Fruit fly (Drosophila melanogaster) whole organism, prepupa: Measurements from ENCODE around the gene Cdep.

Source experiments
- Blimp-1 ChIP-seq: fragments of 200-800 bp; sonication (Bioruptor generic); optimal IDR thresholded peaks from 3 replicates; lab custom pipeline; 2017; ENCODE audit warnings: missing biosample characterization, missing genetic modification characterization, mild to moderate bottlenecking, moderate library complexity, missing genetic modification reagents
- CG11294 ChIP-seq: fragments of 200-800 bp; sonication (Bioruptor generic); IDR thresholded peaks from 2 replicates; pipeline ENCODE4 v1.3.6; 2022; ENCODE audit warnings: missing biosample characterization, missing genetic modification characterization
- CG11762 ChIP-seq: fragments of 200-800 bp; sonication (Bioruptor generic); optimal IDR thresholded peaks from 3 replicates; lab custom pipeline; 2016; ENCODE audit warnings: missing biosample characterization, missing genetic modification characterization; ENCODE audit not compliant: insufficient read depth
- CG11902 ChIP-seq: fragments of 200-800 bp; sonication (Bioruptor generic); optimal IDR thresholded peaks from 3 replicates; lab custom pipeline; 2016; ENCODE audit warnings: missing biosample characterization, missing genetic modification characterization
- CG15336 ChIP-seq: fragments of 200-800 bp; sonication (Bioruptor generic); IDR thresholded peaks from 2 replicates; pipeline ENCODE4 v1.3.6; 2022; ENCODE audit warnings: missing biosample characterization, missing genetic modification characterization
- CG1621 ChIP-seq: fragments of 200-800 bp; sonication (Bioruptor generic); optimal IDR thresholded peaks from 3 replicates; lab custom pipeline; 2018; ENCODE audit warnings: missing biosample characterization, mild to moderate bottlenecking, missing genetic modification characterization
- CG3032 ChIP-seq: fragments of 200-800 bp; optimal IDR thresholded peaks from 2 replicates; lab custom pipeline; 2019; ENCODE audit warnings: missing biosample characterization, mild to moderate bottlenecking, missing genetic modification characterization, moderate library complexity
- CG31627 ChIP-seq: fragments of 200-800 bp; sonication (Bioruptor generic); optimal IDR thresholded peaks from 3 replicates; lab custom pipeline; 2016; ENCODE audit warnings: missing biosample characterization, missing genetic modification characterization
- CG32006 ChIP-seq: fragments of 200-800 bp; sonication (Bioruptor generic); optimal IDR thresholded peaks from 3 replicates; lab custom pipeline; 2017; ENCODE audit warnings: missing biosample characterization, mild to moderate bottlenecking, missing genetic modification characterization
- CG3919 ChIP-seq: fragments of 200-800 bp; sonication (Bioruptor generic); optimal IDR thresholded peaks from 3 replicates; lab custom pipeline; 2016; ENCODE audit warnings: missing biosample characterization, missing genetic modification characterization
- CG4318 ChIP-seq: fragments of 200-800 bp; sonication (Bioruptor generic); optimal IDR thresholded peaks from 3 replicates; lab custom pipeline; 2017; ENCODE audit warnings: missing biosample characterization, mild to moderate bottlenecking, missing genetic modification characterization
- CG6163 ChIP-seq: fragments of 200-800 bp; sonication (Bioruptor generic); IDR thresholded peaks from 3 replicates; pipeline ENCODE4 v1.3.6; 2022; ENCODE audit warnings: missing biosample characterization, missing genetic modification characterization
- CG6808 ChIP-seq: fragments of 200-800 bp; sonication (Bioruptor generic); optimal IDR thresholded peaks from 3 replicates; lab custom pipeline; 2017; ENCODE audit warnings: missing biosample characterization, missing genetic modification characterization, mild to moderate bottlenecking, moderate library complexity, missing genetic modification reagents
- CG6854 ChIP-seq: fragments of 200-800 bp; sonication (Bioruptor generic); optimal IDR thresholded peaks from 2 replicates; lab custom pipeline; 2017; ENCODE audit warnings: missing biosample characterization, mild to moderate bottlenecking, missing genetic modification characterization
- CG7368 ChIP-seq: fragments of 200-800 bp; sonication (Bioruptor generic); optimal IDR thresholded peaks from 3 replicates; lab custom pipeline; 2016; ENCODE audit warnings: missing biosample characterization, missing genetic modification characterization
- CG8119 ChIP-seq: fragments of 200-800 bp; sonication (Bioruptor generic); IDR thresholded peaks from 3 replicates; pipeline ENCODE4 v1.3.6; 2022; ENCODE audit warnings: missing biosample characterization, missing genetic modification characterization
- CG8319 ChIP-seq: fragments of 200-800 bp; sonication (Bioruptor generic); optimal IDR thresholded peaks from 3 replicates; lab custom pipeline; 2016; ENCODE audit warnings: missing biosample characterization, missing genetic modification characterization
- CG8632 ChIP-seq: fragments of 200-800 bp; sonication (Bioruptor generic); optimal IDR thresholded peaks from 3 replicates; lab custom pipeline; 2016; ENCODE audit warnings: missing biosample characterization, missing genetic modification characterization
- CG9139 ChIP-seq: fragments of 200-800 bp; sonication (Bioruptor generic); optimal IDR thresholded peaks from 3 replicates; lab custom pipeline; 2017; ENCODE audit warnings: missing biosample characterization, mild to moderate bottlenecking, missing genetic modification characterization
- Eip78C ChIP-seq: fragments of 200-800 bp; sonication (Bioruptor generic); peaks from one replicate; lab custom pipeline; 2016; ENCODE audit warnings: missing biosample characterization, missing genetic modification characterization
- Eip93F ChIP-seq: fragments of 200-800 bp; sonication (Bioruptor generic); optimal IDR thresholded peaks from 2 replicates; lab custom pipeline; 2016; ENCODE audit warnings: missing biosample characterization, mild to moderate bottlenecking, missing genetic modification characterization
- Ets21C ChIP-seq: fragments of 200-800 bp; sonication (Bioruptor generic); optimal IDR thresholded peaks from 3 replicates; lab custom pipeline; 2016; ENCODE audit warnings: missing biosample characterization, missing genetic modification characterization
- Ets96B ChIP-seq: fragments of 200-800 bp; optimal IDR thresholded peaks from 2 replicates; lab custom pipeline; 2019; ENCODE audit warnings: missing biosample characterization, mild to moderate bottlenecking, missing genetic modification characterization, moderate library complexity
- Gug ChIP-seq: fragments of 200-800 bp; sonication (Bioruptor generic); IDR thresholded peaks from 2 replicates; pipeline ENCODE4 v1.3.6; 2022; ENCODE audit warnings: missing biosample characterization, missing genetic modification characterization
- Hr39 ChIP-seq: fragments of 200-800 bp; sonication (Bioruptor generic); optimal IDR thresholded peaks from 2 replicates; lab custom pipeline; 2016; ENCODE audit warnings: missing biosample characterization, missing genetic modification characterization
- Lpt ChIP-seq: fragments of 200-800 bp; sonication (Bioruptor generic); optimal IDR thresholded peaks from 3 replicates; lab custom pipeline; 2016; ENCODE audit warnings: missing biosample characterization, missing genetic modification characterization
- Met ChIP-seq: fragments of 200-800 bp; sonication (Bioruptor generic); optimal IDR thresholded peaks from 3 replicates; lab custom pipeline; 2016; ENCODE audit warnings: missing biosample characterization, missing genetic modification characterization
- OdsH ChIP-seq: fragments of 200-800 bp; sonication (Bioruptor generic); optimal IDR thresholded peaks from 3 replicates; lab custom pipeline; 2016; ENCODE audit warnings: missing biosample characterization, missing genetic modification characterization
- Sox102F ChIP-seq: fragments of 200-800 bp; sonication (Bioruptor generic); optimal IDR thresholded peaks from 2 replicates; lab custom pipeline; 2016; ENCODE audit warnings: missing biosample characterization, mild to moderate bottlenecking, missing genetic modification characterization
- Sox14 ChIP-seq: fragments of 200-800 bp; sonication (Bioruptor generic); optimal IDR thresholded peaks from 3 replicates; lab custom pipeline; 2016; ENCODE audit warnings: missing biosample characterization, missing genetic modification characterization
- acj6 ChIP-seq: fragments of 200-800 bp; sonication (Bioruptor generic); optimal IDR thresholded peaks from 3 replicates; lab custom pipeline; 2016; ENCODE audit warnings: missing biosample characterization, missing genetic modification characterization
- eg ChIP-seq: fragments of 200-800 bp; sonication (Bioruptor generic); IDR thresholded peaks from 3 replicates; pipeline ENCODE4 v1.3.6; 2022; ENCODE audit warnings: missing biosample characterization, missing genetic modification characterization
- esn ChIP-seq: fragments of 200-800 bp; sonication (Bioruptor generic); optimal IDR thresholded peaks from 2 replicates; lab custom pipeline; 2016; ENCODE audit warnings: missing biosample characterization, mild to moderate bottlenecking, missing genetic modification characterization, moderate library complexity
- fd59A ChIP-seq: fragments of 200-800 bp; sonication (Bioruptor generic); optimal IDR thresholded peaks from 2 replicates; lab custom pipeline; 2017; ENCODE audit warnings: missing biosample characterization, mild to moderate bottlenecking, missing genetic modification characterization, missing genetic modification reagents
- fkh ChIP-seq: fragments of 200-800 bp; sonication (Bioruptor generic); optimal IDR thresholded peaks from 3 replicates; lab custom pipeline; 2017; ENCODE audit warnings: missing biosample characterization, mild to moderate bottlenecking, missing genetic modification characterization, moderate library complexity
- lz ChIP-seq: fragments of 200-800 bp; sonication (Bioruptor generic); optimal IDR thresholded peaks from 3 replicates; lab custom pipeline; 2016; ENCODE audit warnings: missing biosample characterization, missing genetic modification characterization
- net ChIP-seq: fragments of 200-800 bp; sonication (Bioruptor generic); optimal IDR thresholded peaks from 3 replicates; lab custom pipeline; 2016; ENCODE audit warnings: missing biosample characterization, missing genetic modification characterization
- pdm3 ChIP-seq: fragments of 200-800 bp; sonication (Bioruptor generic); optimal IDR thresholded peaks from 3 replicates; lab custom pipeline; 2016; ENCODE audit warnings: missing biosample characterization, missing genetic modification characterization
- salr ChIP-seq, 2 experiments: fragments of 200-800 bp; sonication (Bioruptor generic); optimal IDR thresholded peaks; 3 replicates each; lab custom pipeline; 2016 to 2018; ENCODE audit warnings: missing biosample characterization in 2 of 2, missing genetic modification characterization in 2 of 2, mild to moderate bottlenecking in 1 of 2
- spab ChIP-seq: fragments of 200-800 bp; sonication (Bioruptor generic); optimal IDR thresholded peaks from 2 replicates; lab custom pipeline; 2017; ENCODE audit warnings: missing biosample characterization, mild to moderate bottlenecking, missing genetic modification characterization, missing genetic modification reagents
- ss ChIP-seq, 2 experiments: fragments of 200-800 bp; sonication (Bioruptor generic); optimal IDR thresholded peaks; 2 replicates in 1 of 2; 3 replicates in 1 of 2; lab custom pipeline; 2017 to 2018; ENCODE audit warnings: mild to moderate bottlenecking in 2 of 2, missing biosample characterization in 2 of 2, missing genetic modification characterization in 2 of 2, moderate library complexity in 1 of 2
- svp ChIP-seq: fragments of 200-800 bp; sonication (Bioruptor generic); peaks from one replicate; lab custom pipeline; 2016; ENCODE audit warnings: missing biosample characterization, missing genetic modification characterization
- vri ChIP-seq: fragments of 200-800 bp; sonication (Bioruptor generic); optimal IDR thresholded peaks from 3 replicates; lab custom pipeline; 2016; ENCODE audit warnings: missing biosample characterization, mild to moderate bottlenecking, missing genetic modification characterization

Cdep gene

dm6 chr3R:4901782-4902181 lies 8.6 kb upstream of the Cdep start (continued):
- TF ChIP-seq spab (GFP tag; lab: Kevin White, UChicago) (no peak), fd59A (peak; percentile 7), acj6 (GFP tag; lab: Kevin White, UChicago) (peak; percentile 18), eg (GFP tag; lab: Robert Waterston, UW) (0 out of 3 replicates have a peak, but pooled peaks have one; percentile 38), vri (GFP tag; lab: Kevin White, UChicago) (no peak), CG11294 (GFP tag; lab: Robert Waterston, UW) (no peak), Hr39 (GFP tag; lab: Kevin White, UChicago) (no peak), salr (GFP tag; optimal IDR thresholded peaks at IDR 0.05; lab: Kevin White, UChicago) (peak in 1 of 2 experiments; percentile 1), CG11902 (GFP tag; lab: Kevin White, UChicago) (no peak), CG4318 (GFP tag; lab: Kevin White, UChicago) (no peak), CG31627 (no peak), pdm3 (peak; percentile 14), net (GFP tag; lab: Kevin White, UChicago) (no peak), CG9139 (GFP tag; lab: Kevin White, UChicago) (no peak), CG15336 (GFP tag; lab: Robert Waterston, UW) (no peak), CG6808 (GFP tag; lab: Kevin White, UChicago) (peak; percentile 4), CG8632 (no peak), esn (no peak), CG8119 (GFP tag; lab: Robert Waterston, UW) (peak; percentile 27; the same call in 1 of the 3 replicates), OdsH (no peak), Sox14 (GFP tag; lab: Kevin White, UChicago) (no peak), Lpt (GFP tag; lab: Kevin White, UChicago) (peak; percentile 15), CG6854 (no peak), Gug (GFP tag; lab: Robert Waterston, UW) (peak; percentile 39), Eip78C (GFP tag; lab: Kevin White, UChicago) (peak; percentile 78), CG6163 (GFP tag; lab: Robert Waterston, UW) (peak; percentile 66), Ets96B (tag; lab: Kevin White, UChicago) (peak; percentile 44), ss (GFP tag; optimal IDR thresholded peaks at IDR 0.05; lab: Kevin White, UChicago) (no peak), CG1621 (tag; lab: Kevin White, UChicago) (no peak)

dm6 chr3R:4903565-4903964 lies 6.8 kb upstream of the Cdep start:
- TF ChIP-seq Ets21C (no peak), CG11762 (GFP tag; lab: Kevin White, UChicago) (no peak), CG15336 (GFP tag; lab: Robert Waterston, UW) (no peak), OdsH (no peak), acj6 (GFP tag; lab: Kevin White, UChicago) (no peak), fkh (GFP tag; lab: Kevin White, UChicago) (no peak), Hr39 (GFP tag; lab: Kevin White, UChicago) (no peak), esn (no peak), CG7368 (GFP tag; lab: Kevin White, UChicago) (no peak), CG4318 (GFP tag; lab: Kevin White, UChicago) (no peak), CG8319 (GFP tag; lab: Kevin White, UChicago) (no peak), CG8119 (GFP tag; lab: Robert Waterston, UW) (no peak), CG32006 (GFP tag; lab: Kevin White, UChicago) (no peak), pdm3 (no peak), CG3919 (no peak), Gug (GFP tag; lab: Robert Waterston, UW) (no peak), svp (no peak), Sox102F (GFP tag; lab: Kevin White, UChicago) (no peak)
- TF ChIP-seq, all 60 proteins: peak for 0

dm6 chr3R:4904844-4905243 lies 5.5 kb upstream of the Cdep start:
- TF ChIP-seq Gug (GFP tag; lab: Robert Waterston, UW) (no peak), CG3032 (tag; lab: Kevin White, UChicago) (no peak), CG6854 (no peak), CG6808 (GFP tag; lab: Kevin White, UChicago) (no peak), fd59A (no peak), CG11762 (GFP tag; lab: Kevin White, UChicago) (no peak), CG15336 (GFP tag; lab: Robert Waterston, UW) (no peak), Hr39 (GFP tag; lab: Kevin White, UChicago) (no peak), Blimp-1 (GFP tag; lab: Kevin White, UChicago) (no peak), lz (GFP tag; lab: Kevin White, UChicago) (no peak), Met (no peak), svp (no peak), net (GFP tag; lab: Kevin White, UChicago) (no peak), Eip93F (GFP tag; lab: Kevin White, UChicago) (no peak), CG8319 (GFP tag; lab: Kevin White, UChicago) (no peak), salr (GFP tag; optimal IDR thresholded peaks at IDR 0.05; lab: Kevin White, UChicago) (no peak)
